Fruit fly (Drosophila melanogaster): Measurements from ENCODE around the gene CG43694.
A peak's percentile ranks its signal among the peaks of the same experiment; 100 is the strongest.

Gene CG43694

DNA sequence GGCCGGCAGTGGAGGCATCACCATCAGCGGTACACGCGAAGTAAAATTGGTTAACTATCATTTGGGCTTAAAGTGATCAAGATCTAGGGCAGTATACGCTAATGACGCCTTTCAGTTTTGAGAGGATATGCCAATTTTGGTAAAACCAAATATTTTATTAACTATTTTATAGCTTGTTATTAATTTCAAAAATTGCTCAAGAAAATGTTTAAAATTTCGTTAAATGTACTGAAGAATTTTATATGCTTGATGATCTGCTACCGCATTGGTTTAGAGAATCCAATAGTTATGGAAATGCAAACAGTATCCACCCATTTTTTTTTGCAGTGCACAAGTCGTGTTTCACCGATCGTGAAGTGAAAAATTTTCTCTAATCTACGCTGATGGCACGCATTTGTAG, 17.9 kb downstream of the CG43694 start (continued):
- TF ChIP-seq CG10631 (GFP tag; optimal IDR thresholded peaks at IDR 0.05) (peak; percentile 6), CG6808 (GFP tag; optimal IDR thresholded peaks at IDR 0.05) (no peak)

- TF ChIP-seq CG3919 (GFP tag; optimal IDR thresholded peaks at IDR 0.05) (no peak), Sox14 (GFP tag; optimal IDR thresholded peaks at IDR 0.05) (no peak), fd59A (GFP tag; optimal IDR thresholded peaks at IDR 0.05) (no peak), CG11902 (GFP tag; optimal IDR thresholded peaks at IDR 0.05) (no peak), CG11762 (GFP tag; optimal IDR thresholded peaks at IDR 0.05; ENCODE audit: insufficient read depth) (no peak), CG10669 (GFP tag; optimal IDR thresholded peaks at IDR 0.05) (no peak), CG10631 (GFP tag; optimal IDR thresholded peaks at IDR 0.05) (no peak)
These were observed 20.6 kb downstream of the CG43694 start, which contains the start of gene Ir94e for dm6 chr3R:23405209-23405608. Gene Ir94e (plus strand): TSS chr3R:23405509.

DNA sequence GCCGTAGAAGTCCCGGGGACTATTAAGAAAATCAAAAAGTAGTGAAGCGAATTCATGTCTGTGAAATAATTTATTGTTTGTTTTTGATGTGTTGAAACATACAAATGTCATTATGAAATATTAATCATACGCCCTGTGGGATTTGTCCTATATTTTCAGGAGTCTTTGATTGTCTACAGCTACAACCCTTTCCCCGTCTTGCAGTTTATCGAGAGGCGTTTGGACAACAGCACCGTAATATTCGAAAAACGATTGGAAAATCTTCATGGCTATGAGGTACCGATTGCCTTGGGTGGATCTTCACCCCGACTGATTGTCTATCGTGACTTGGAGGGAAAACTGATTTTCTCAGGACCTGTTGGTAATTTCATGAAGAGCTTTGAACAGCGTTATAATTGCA, 22.2 kb downstream of the CG43694 start, which contains the start of gene CG17380:
CG17380 (minus strand) TSS at position 101 of the 400 bp plus-strand sequence.
- TF ChIP-seq Ets96B (tag; optimal IDR thresholded peaks at IDR 0.05) (no peak), svp (GFP tag) (no peak), CG1621 (tag; optimal IDR thresholded peaks at IDR 0.05) (no peak), dac (GFP tag; optimal IDR thresholded peaks at IDR 0.05) (no peak), Gug (GFP tag; IDR thresholded peaks at IDR 0.05) (no peak), CG8632 (GFP tag; optimal IDR thresholded peaks at IDR 0.05) (no peak), cyc (GFP tag; optimal IDR thresholded peaks at IDR 0.05) (no peak), CG31627 (GFP tag; optimal IDR thresholded peaks at IDR 0.05) (no peak), CG7368 (GFP tag; optimal IDR thresholded peaks at IDR 0.05) (no peak), ss (GFP tag; optimal IDR thresholded peaks at IDR 0.05) (no peak), CG6854 (GFP tag; optimal IDR thresholded peaks at IDR 0.05) (no peak)

DNA sequence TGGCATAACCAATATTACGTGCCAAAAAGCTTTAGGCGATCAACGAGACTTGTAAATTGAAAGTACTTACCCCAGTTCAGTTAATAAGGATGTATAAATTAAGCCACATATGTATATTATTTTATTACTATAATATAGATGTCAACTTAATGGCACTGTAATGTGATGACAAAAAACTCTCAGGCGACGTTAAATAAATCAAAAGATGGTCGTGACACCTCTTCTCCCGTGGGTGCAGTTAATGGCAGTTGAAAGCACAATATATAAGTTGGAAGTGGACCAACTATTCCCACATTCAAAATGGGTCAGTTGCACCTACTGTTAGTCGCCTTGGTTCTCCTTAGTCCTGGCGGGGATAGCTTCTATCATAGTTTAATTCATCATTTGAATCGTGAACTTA, 23.3 kb downstream of the CG43694 start, which contains the start of gene Ir94d:
Ir94d (plus strand) TSS at position 301 of the 400 bp plus-strand sequence.
- TF ChIP-seq eg (GFP tag; IDR thresholded peaks at IDR 0.05) (no peak), CG10631 (GFP tag; optimal IDR thresholded peaks at IDR 0.05) (no peak), Eip93F (GFP tag; optimal IDR thresholded peaks at IDR 0.05) (no peak), Sox15 (GFP tag; optimal IDR thresholded peaks at IDR 0.05) (no peak), Eip75B (GFP tag; optimal IDR thresholded peaks at IDR 0.05) (no peak), Sox14 (GFP tag; optimal IDR thresholded peaks at IDR 0.05) (no peak), CG15336 (GFP tag; IDR thresholded peaks at IDR 0.05) (no peak), fd85E (GFP tag; optimal IDR thresholded peaks at IDR 0.05) (no peak), Sox102F (GFP tag; optimal IDR thresholded peaks at IDR 0.05) (no peak), dsx (GFP tag; optimal IDR thresholded peaks at IDR 0.05; ENCODE audit: poor library complexity, severe bottlenecking) (no peak), CG3032 (tag; optimal IDR thresholded peaks at IDR 0.05) (no peak), Hr4 (GFP tag; optimal IDR thresholded peaks at IDR 0.05) (no peak)

- TF ChIP-seq CG6163 (GFP tag; IDR thresholded peaks at IDR 0.05) (0 out of 3 replicates have a peak, but pooled peaks have one; percentile 20), Hr4 (GFP tag; optimal IDR thresholded peaks at IDR 0.05) (no peak), Blimp-1 (GFP tag; optimal IDR thresholded peaks at IDR 0.05) (no peak), svp (GFP tag) (peak; percentile 53), Eip78C (GFP tag) (peak; percentile 65)
These were observed 24.3 kb downstream of the CG43694 start for dm6 chr3R:23401519-23401918.

dm6 chr3R:23399679-23400078, 26.1 kb downstream of the CG43694 start:
- TF ChIP-seq CG6854 (GFP tag; optimal IDR thresholded peaks at IDR 0.05) (no peak), CG8119 (GFP tag; IDR thresholded peaks at IDR 0.05) (peak; percentile 64; the same call in 2 of the 3 replicates), net (GFP tag; optimal IDR thresholded peaks at IDR 0.05) (no peak), eg (GFP tag; IDR thresholded peaks at IDR 0.05) (peak; percentile 76), Eip78C (GFP tag) (peak; percentile 47), achi (GFP tag; optimal IDR thresholded peaks at IDR 0.05) (peak; percentile 1), CG32006 (GFP tag; optimal IDR thresholded peaks at IDR 0.05) (peak; percentile 48), OdsH (GFP tag; optimal IDR thresholded peaks at IDR 0.05) (peak; percentile 6), CG15336 (GFP tag; IDR thresholded peaks at IDR 0.05) (peak; percentile 73), pdm3 (GFP tag; optimal IDR thresholded peaks at IDR 0.05) (peak; percentile 17), CG10669 (GFP tag; optimal IDR thresholded peaks at IDR 0.05) (no peak), CG8632 (GFP tag; optimal IDR thresholded peaks at IDR 0.05) (no peak), Sox15 (GFP tag; optimal IDR thresholded peaks at IDR 0.05) (no peak), CG6163 (GFP tag; IDR thresholded peaks at IDR 0.05) (0 out of 3 replicates have a peak, but pooled peaks have one; percentile 18), CG6276 (GFP tag; optimal IDR thresholded peaks at IDR 0.05) (peak; percentile 54), CG3919 (GFP tag; optimal IDR thresholded peaks at IDR 0.05) (no peak), Hr4 (GFP tag; optimal IDR thresholded peaks at IDR 0.05) (peak; percentile 35)

All from whole organism, prepupa.